Worm (Caenorhabditis elegans) whole organism, L4/young adult: ENCODE measurements around the gene gpa-5.

Experiments used
- W03F9.2 ChIP-seq: fragments of 150-350 bp; optimal IDR thresholded peaks from 2 replicates; lab custom pipeline; 2014; ENCODE audit warnings: missing biosample characterization, missing genetic modification characterization
- him-1 ChIP-seq: sonication (generic microtip); optimal IDR thresholded peaks from 2 replicates; lab custom pipeline; 2016; ENCODE audit warnings: missing genotype, missing genetic modification reagents, missing genetic modification characterization, missing compliant biosample characterization

ce11 chrX:2105310-2105709 lies 15.6 kb downstream of the gpa-5 start, which contains the start of gene F53B1.3:
- TF ChIP-seq him-1 (tag; lab: Kevin White, UChicago) = no peak
- TF ChIP-seq W03F9.2 (tag; lab: Kevin White, UChicago) = no peak
